Fruit fly (Drosophila melanogaster) Kc167 (cell line): ENCODE data around the gene CG34008.

Experiments
- Myc ChIP-seq: fragments of >200 bp; optimal IDR thresholded peaks from 2 replicates; lab custom pipeline; 2017; ENCODE audit warnings: missing external identifiers
- Sin3A ChIP-seq: fragments of >200 bp; optimal IDR thresholded peaks from 2 replicates; lab custom pipeline; 2018; ENCODE audit warnings: missing external identifiers
- h ChIP-seq: fragments of >200 bp; optimal IDR thresholded peaks from 3 replicates; lab custom pipeline; 2018; ENCODE audit warnings: missing external identifiers
- insv ChIP-seq: fragments of >200 bp; optimal IDR thresholded peaks from 3 replicates; lab custom pipeline; 2018; ENCODE audit warnings: missing external identifiers
- psq ChIP-seq: fragments of >200 bp; optimal IDR thresholded peaks from 2 replicates; lab custom pipeline; 2017; ENCODE audit warnings: missing external identifiers

DNA sequence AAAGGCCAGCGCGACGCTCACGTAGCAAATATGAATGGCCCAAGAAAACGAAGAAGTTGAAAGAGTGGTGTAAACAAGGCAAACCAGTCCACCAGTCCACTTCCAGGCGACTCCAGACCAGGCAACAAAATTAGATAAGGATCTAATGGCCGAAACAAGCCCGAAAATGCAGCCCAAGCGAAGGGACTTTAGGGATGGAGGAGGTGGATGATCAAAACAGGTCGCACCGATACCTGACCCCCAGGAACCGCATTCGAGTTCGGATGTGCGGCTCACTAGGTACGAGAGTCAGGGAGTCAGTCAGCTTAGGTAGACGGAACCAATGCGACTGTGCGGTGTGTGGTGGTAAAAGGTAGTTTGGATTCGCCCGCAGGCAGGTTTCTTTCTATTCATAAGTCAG lies 38.1 kb downstream of the CG34008 start:
- TF ChIP-seq Myc = no peak
- TF ChIP-seq psq (lab: Kevin White, UChicago) = no peak
- no peak for TF ChIP-seq h
- TF ChIP-seq insv (lab: Kevin White, UChicago) = no peak
- no peak for TF ChIP-seq Sin3A (lab: Kevin White, UChicago)
